Worm (Caenorhabditis elegans) whole organism, L4/young adult: ENCODE data around the gene T28F3.11.

Source experiments
- dao-5 ChIP-seq: sonication (generic microtip); optimal IDR thresholded peaks from 2 replicates; lab custom pipeline; 2016; ENCODE audit warnings: missing genotype, missing genetic modification characterization, moderate library complexity, missing compliant biosample characterization
- him-1 ChIP-seq: sonication (generic microtip); optimal IDR thresholded peaks from 2 replicates; lab custom pipeline; 2016; ENCODE audit warnings: missing genotype, missing genetic modification reagents, missing genetic modification characterization, missing compliant biosample characterization

DNA sequence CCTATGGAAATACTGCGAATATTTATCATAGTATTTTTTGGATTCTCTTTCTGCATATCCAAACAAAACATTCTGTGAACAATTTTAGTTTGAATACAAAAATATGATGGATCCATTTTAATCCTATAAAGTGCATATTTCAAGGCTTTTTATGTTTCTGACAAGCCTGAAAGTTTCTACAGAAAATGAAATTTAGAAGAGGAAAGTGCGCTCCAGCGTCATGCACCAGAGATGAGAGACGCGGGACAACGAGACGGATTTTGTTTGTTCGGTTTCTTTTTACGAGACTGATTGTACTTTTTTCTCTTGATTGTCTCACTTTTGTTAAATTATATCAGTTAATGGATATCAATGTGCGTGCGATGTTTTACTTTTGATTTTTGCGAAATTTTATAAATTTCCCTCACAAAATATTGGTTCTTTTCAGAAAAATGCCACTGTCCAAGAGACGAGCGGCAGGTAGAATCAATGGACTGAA, 39.7 kb upstream of the T28F3.11 start, which contains the start of gene C49C3.6:
- TF ChIP-seq him-1 (tag; lab: Kevin White, UChicago) (no peak), dao-5 (tag; lab: Kevin White, UChicago) (no peak)
